Fruit fly (Drosophila melanogaster) Kc167 (cell line): ENCODE data around the gene CenG1A.

ENCODE experiments used
- Myc ChIP-seq: fragments of >200 bp; optimal IDR thresholded peaks from 2 replicates; lab custom pipeline; 2017; ENCODE audit warnings: missing external identifiers
- Sin3A ChIP-seq: fragments of >200 bp; optimal IDR thresholded peaks from 2 replicates; lab custom pipeline; 2018; ENCODE audit warnings: missing external identifiers
- h ChIP-seq: fragments of >200 bp; optimal IDR thresholded peaks from 3 replicates; lab custom pipeline; 2018; ENCODE audit warnings: missing external identifiers
- insv ChIP-seq: fragments of >200 bp; optimal IDR thresholded peaks from 3 replicates; lab custom pipeline; 2018; ENCODE audit warnings: missing external identifiers
- psq ChIP-seq: fragments of >200 bp; optimal IDR thresholded peaks from 2 replicates; lab custom pipeline; 2017; ENCODE audit warnings: missing external identifiers
- ttk ChIP-seq: sonication (Bioruptor generic); optimal IDR thresholded peaks from 2 replicates; lab custom pipeline; 2017; ENCODE audit warnings: missing external identifiers

Gene CenG1A

dm6 chr2L:13807959-13808358 is 27.4 kb upstream of the CenG1A start:
- no peak for TF ChIP-seq Sin3A (lab: Kevin White, UChicago)
- TF ChIP-seq ttk = no peak

- TF ChIP-seq ttk = no peak
- TF ChIP-seq psq (lab: Kevin White, UChicago) = no peak
- no peak for TF ChIP-seq h (lab: Kevin White, UChicago)
These were observed 24.0 kb upstream of the CenG1A start, which contains the start of the genes Adat1 and CG16865 for dm6 chr2L:13811323-13811722. TSS of gene Adat1 (minus strand) at chr2L:13811474. TSS of gene CG16865 (plus strand) at chr2L:13811522.

- TF ChIP-seq Myc (lab: Kevin White, UChicago) = no peak
These were observed 22.2 kb upstream of the CenG1A start, which contains the start of gene CG16888 for dm6 chr2L:13813156-13813555. TSS of gene CG16888 (minus strand) at chr2L:13813256.

- TF ChIP-seq psq (lab: Kevin White, UChicago) = no peak
- TF ChIP-seq ttk = no peak
- TF ChIP-seq insv (lab: Kevin White, UChicago) = no peak
These were observed 21.7 kb upstream of the CenG1A start, which contains the start of gene Sos for dm6 chr2L:13813604-13814178. TSS of gene Sos (plus strand) at chr2L:13813816.

- TF ChIP-seq Myc (lab: Kevin White, UChicago) (no peak), h (lab: Kevin White, UChicago) (no peak), insv (lab: Kevin White, UChicago) (no peak), ttk (no peak), psq (lab: Kevin White, UChicago) (no peak)
These were observed 15.2 kb upstream of the CenG1A start for dm6 chr2L:13820176-13820575.

- no peak for TF ChIP-seq Sin3A (lab: Kevin White, UChicago)
- no peak for TF ChIP-seq h (lab: Kevin White, UChicago)
- TF ChIP-seq ttk = no peak
- no peak for TF ChIP-seq insv (lab: Kevin White, UChicago)
- no peak for TF ChIP-seq Myc (lab: Kevin White, UChicago)
- TF ChIP-seq psq (lab: Kevin White, UChicago) = no peak
These were observed 14.4 kb upstream of the CenG1A start, which contains the start of gene b for dm6 chr2L:13820948-13821347. TSS of gene b (plus strand) at chr2L:13821248.

dm6 chr2L:13827557-13827956 is 7.8 kb upstream of the CenG1A start, which contains the start of gene PolG1:
TSS of gene PolG1 (minus strand) at chr2L:13827772.
- TF ChIP-seq insv (lab: Kevin White, UChicago) (no peak), Sin3A (lab: Kevin White, UChicago) (no peak), h (lab: Kevin White, UChicago) (no peak), Myc (lab: Kevin White, UChicago) (no peak), ttk (no peak), psq (lab: Kevin White, UChicago) (no peak)

dm6 chr2L:13829540-13829939 is 5.8 kb upstream of the CenG1A start, which contains the start of the genes Arpc1 and Orc5:
TSS of gene Arpc1 (minus strand) at chr2L:13829741.
TSS of gene Orc5 (plus strand) at chr2L:13829837.
- TF ChIP-seq Sin3A (lab: Kevin White, UChicago) (no peak), Myc (lab: Kevin White, UChicago) (no peak)

- TF ChIP-seq Sin3A (lab: Kevin White, UChicago) (no peak), psq (lab: Kevin White, UChicago) (no peak), h (lab: Kevin White, UChicago) (no peak)
These were observed 2.3 kb upstream of the CenG1A start, which contains the start of the genes GatC, PolG2 and Polr2C for dm6 chr2L:13833058-13833457. TSS of gene GatC (minus strand) at chr2L:13833105. TSS of gene PolG2 (minus strand) at chr2L:13833105. TSS of gene Polr2C (plus strand) at chr2L:13833337.

dm6 chr2L:13835959-13836358 is 595 bp downstream of the CenG1A start:
- TF ChIP-seq h (lab: Kevin White, UChicago) (no peak), Sin3A (lab: Kevin White, UChicago) (no peak), Myc (lab: Kevin White, UChicago) (no peak), ttk (no peak), psq (lab: Kevin White, UChicago) (no peak), insv (lab: Kevin White, UChicago) (no peak)

- no peak for TF ChIP-seq Sin3A (lab: Kevin White, UChicago)
- no peak for TF ChIP-seq psq (lab: Kevin White, UChicago)
- no peak for TF ChIP-seq Myc (lab: Kevin White, UChicago)
- TF ChIP-seq h (lab: Kevin White, UChicago) = no peak
- TF ChIP-seq insv (lab: Kevin White, UChicago) = no peak
These were observed 2.2 kb downstream of the CenG1A start for dm6 chr2L:13837579-13837978.

- TF ChIP-seq h (lab: Kevin White, UChicago) = no peak
- no peak for TF ChIP-seq psq (lab: Kevin White, UChicago)
- TF ChIP-seq insv (lab: Kevin White, UChicago) = no peak
- TF ChIP-seq Sin3A (lab: Kevin White, UChicago) = no peak
These were observed 3.5 kb downstream of the CenG1A start for dm6 chr2L:13838647-13839390.

dm6 chr2L:13839744-13840151 is 4.4 kb downstream of the CenG1A start:
- TF ChIP-seq Myc (lab: Kevin White, UChicago) = no peak
- TF ChIP-seq ttk = no peak
- no peak for TF ChIP-seq h (lab: Kevin White, UChicago)
